Fruit fly (Drosophila melanogaster): ENCODE results near the gene promL.

promL gene

DNA sequence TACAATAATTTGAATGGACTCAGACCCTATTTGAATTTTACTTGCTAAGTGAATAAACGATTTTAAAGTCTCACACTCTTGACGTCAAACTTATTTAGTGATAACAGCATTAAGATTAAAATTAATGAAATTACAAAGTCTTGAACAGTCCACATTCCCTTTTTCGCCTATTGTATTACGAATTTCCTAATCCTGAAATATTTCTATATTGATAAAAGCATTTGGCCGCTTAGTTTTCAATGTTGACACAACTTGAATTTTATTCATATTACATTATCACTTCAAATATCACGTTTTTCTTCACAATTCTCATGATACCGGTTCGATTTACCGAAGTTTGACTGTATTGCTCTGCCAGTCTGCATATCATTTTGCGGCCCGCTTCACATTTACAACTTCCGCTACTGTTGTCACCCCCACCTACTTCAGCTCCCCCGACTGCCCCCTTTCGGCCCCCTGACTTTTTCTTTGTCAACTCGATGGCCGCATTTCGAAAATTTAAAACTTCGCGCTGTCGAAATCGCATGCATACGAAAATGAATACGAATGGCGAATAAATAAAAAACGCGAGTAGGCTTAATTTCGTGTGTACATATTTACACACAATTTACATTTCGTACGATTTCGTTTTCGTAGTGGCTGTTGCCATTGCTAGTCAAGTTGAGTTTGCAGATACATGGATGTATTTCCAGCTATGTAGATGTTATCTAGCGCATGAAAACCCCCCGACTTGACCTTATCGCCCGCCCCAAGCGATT, 48.9 kb downstream of the promL start (continued):
- peak; percentile 5 for TF ChIP-seq CG3163 (GFP tag; optimal IDR thresholded peaks at IDR 0.05)
- TF ChIP-seq lab (GFP tag; optimal IDR thresholded peaks at IDR 0.05), result peak; percentile 78
- no peak for TF ChIP-seq zen2 (GFP tag; IDR thresholded peaks at IDR 0.05; ENCODE audit: partially characterized antibody)
- no peak for TF ChIP-seq unc-4 (GFP tag; IDR thresholded peaks at IDR 0.05; ENCODE audit: partially characterized antibody)
- TF ChIP-seq CG11085 (GFP tag; IDR thresholded peaks at IDR 0.05), result no peak
- TF ChIP-seq CG17359 (tag; optimal IDR thresholded peaks at IDR 0.05), result peak; percentile 31
- no peak for TF ChIP-seq CG18476 (GFP tag; optimal IDR thresholded peaks at IDR 0.05)
- TF ChIP-seq grau (tag; optimal IDR thresholded peaks at IDR 0.05), result peak; percentile 87
- no peak for TF ChIP-seq luna (GFP tag; optimal IDR thresholded peaks at IDR 0.05)
- no peak for TF ChIP-seq CG34224 (GFP tag; IDR thresholded peaks at IDR 0.05; ENCODE audit: partially characterized antibody)
- 0 out of 2 replicates have a peak, but pooled peaks have one; percentile 23 for TF ChIP-seq sob (GFP tag; IDR thresholded peaks at IDR 0.05)
- TF ChIP-seq CG14050 (GFP tag; IDR thresholded peaks at IDR 0.05), result peak; percentile 21; the same call in 1 of the 3 replicates
- TF ChIP-seq CG13624 (GFP tag; optimal IDR thresholded peaks at IDR 0.05), result no peak
- TF ChIP-seq Xrp1 (GFP tag; IDR thresholded peaks at IDR 0.05), result no peak; the same call in 1 of the 2 replicates
- TF ChIP-seq mam (GFP tag; optimal IDR thresholded peaks at IDR 0.05), result no peak
- peak; percentile 21 for TF ChIP-seq fu2 (GFP tag; optimal IDR thresholded peaks at IDR 0.05)
- peak; percentile 50; the same call in 1 of the 3 replicates for TF ChIP-seq CG34422 (GFP tag; IDR thresholded peaks at IDR 0.05)
- peak; percentile 34 for TF ChIP-seq CG13894 (tag; optimal IDR thresholded peaks at IDR 0.05)
- no peak for TF ChIP-seq CTCF (GFP tag; optimal IDR thresholded peaks at IDR 0.05)
- no peak for TF ChIP-seq lov (optimal IDR thresholded peaks at IDR 0.05)
- TF ChIP-seq lov (GFP tag; IDR thresholded peaks at IDR 0.05), result no peak
- TF ChIP-seq CG6813 (GFP tag; optimal IDR thresholded peaks at IDR 0.05), result peak; percentile 32
- TF ChIP-seq CG4424 (GFP tag; optimal IDR thresholded peaks at IDR 0.05), result peak; percentile 49
- TF ChIP-seq nom (GFP tag; optimal IDR thresholded peaks at IDR 0.05), result no peak
- peak in 1 of 2 experiments; percentile 14 for TF ChIP-seq bsh (GFP tag; optimal IDR thresholded peaks at IDR 0.05)
- TF ChIP-seq zfh2 (GFP tag; optimal IDR thresholded peaks at IDR 0.05), result no peak
- no peak for TF ChIP-seq hkb (optimal IDR thresholded peaks at IDR 0.05)
- no peak; the same call in 1 of the 2 replicates for TF ChIP-seq hkb (GFP tag; IDR thresholded peaks at IDR 0.05)
- TF ChIP-seq CG33213 (GFP tag; optimal IDR thresholded peaks at IDR 0.05), result no peak
- TF ChIP-seq CG12155 (GFP tag; optimal IDR thresholded peaks at IDR 0.05), result no peak
- TF ChIP-seq Dll (GFP tag; IDR thresholded peaks at IDR 0.05; ENCODE audit: partially characterized antibody), result no peak
- no peak for TF ChIP-seq CG15601 (tag; optimal IDR thresholded peaks at IDR 0.05)
- no peak for TF ChIP-seq CG4360 (GFP tag; IDR thresholded peaks at IDR 0.05)
- no peak for TF ChIP-seq ewg (GFP tag; optimal IDR thresholded peaks at IDR 0.05)
- TF ChIP-seq CG9437 (GFP tag; optimal IDR thresholded peaks at IDR 0.05), result peak; percentile 36
- TF ChIP-seq mirr (GFP tag; optimal IDR thresholded peaks at IDR 0.05), result peak; percentile 89
- TF ChIP-seq CG3281 (GFP tag; optimal IDR thresholded peaks at IDR 0.05), result peak; percentile 55
- no peak for TF ChIP-seq D (optimal IDR thresholded peaks at IDR 0.05)
- no peak for TF ChIP-seq D (GFP tag; optimal IDR thresholded peaks at IDR 0.05)
- no peak for TF ChIP-seq CG5245 (GFP tag; optimal IDR thresholded peaks at IDR 0.05)

DNA sequence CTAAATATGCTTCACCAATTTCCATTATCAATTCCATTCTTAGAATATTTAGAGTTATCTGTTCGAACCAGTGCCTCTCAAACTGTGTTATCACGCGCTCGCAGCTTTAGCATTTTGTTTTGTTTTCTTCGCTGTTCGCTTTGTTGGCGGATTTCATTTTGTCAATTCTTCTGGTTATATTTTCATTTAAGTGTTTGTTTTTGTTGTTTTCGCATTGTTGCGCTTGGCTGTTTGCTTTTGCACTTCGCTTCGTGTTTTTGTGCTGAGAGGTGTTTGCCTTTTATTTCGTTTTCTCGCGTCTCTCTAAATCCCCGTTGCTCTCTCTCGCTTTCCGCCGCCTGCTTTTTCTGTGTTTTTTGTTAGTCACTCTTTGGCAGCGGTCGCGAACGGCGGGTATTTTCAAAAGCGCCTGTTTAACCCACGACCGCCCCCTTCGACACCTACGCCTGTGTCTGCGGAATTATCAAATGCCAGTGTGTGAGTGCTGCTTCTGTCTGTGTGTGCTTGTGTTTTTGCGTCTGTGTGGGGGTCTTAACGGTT, 49.9 kb downstream of the promL start:
- TF ChIP-seq Gsc (GFP tag; IDR thresholded peaks at IDR 0.05), result no peak
- TF ChIP-seq CG12071 (GFP tag; optimal IDR thresholded peaks at IDR 0.05), result peak; percentile 26
- TF ChIP-seq HLHmδ (GFP tag; optimal IDR thresholded peaks at IDR 0.05), result no peak
- TF ChIP-seq CG14014 (GFP tag; IDR thresholded peaks at IDR 0.05), result peak; percentile 57; the same call in 1 of the 2 replicates
- TF ChIP-seq eve (GFP tag; optimal IDR thresholded peaks at IDR 0.05), result peak in 1 of 2 experiments; percentile 51
- peak; percentile 16 for TF ChIP-seq dmrt99B (tag; optimal IDR thresholded peaks at IDR 0.05)
- TF ChIP-seq CG14965 (GFP tag; optimal IDR thresholded peaks at IDR 0.05; ENCODE audit: borderline replicate concordance), result no peak
- no peak for TF ChIP-seq CG6791 (GFP tag; IDR thresholded peaks at IDR 0.05; ENCODE audit: partially characterized antibody)
- no peak for TF ChIP-seq CG11696 (GFP tag; IDR thresholded peaks at IDR 0.05)
- TF ChIP-seq CG34422 (GFP tag; IDR thresholded peaks at IDR 0.05), result peak; percentile 40; the same call in 1 of the 3 replicates
- peak; percentile 10; the same call in 1 of the 2 replicates for TF ChIP-seq ato (GFP tag; IDR thresholded peaks at IDR 0.05; ENCODE audit: partially characterized antibody)
- TF ChIP-seq CG9932 (GFP tag; IDR thresholded peaks at IDR 0.05), result peak; percentile 69
